Worm (Caenorhabditis elegans) whole organism, L1 larva: ENCODE data around the gene C17H11.5.

ENCODE experiments used
- egl-27 ChIP-seq, 2 experiments: fragments of 150-350 bp in 1 of 2; sonication (generic microtip); optimal IDR thresholded peaks; 3 replicates each; lab custom pipeline; 2017 to 2018; ENCODE audit warnings: missing biosample characterization in 2 of 2, missing genetic modification characterization in 2 of 2, missing genetic modification reagents in 2 of 2
- elt-2 ChIP-seq: sonication (generic microtip); optimal IDR thresholded peaks from 2 replicates; lab custom pipeline; 2016; ENCODE audit warnings: missing genetic modification characterization, mild to moderate bottlenecking, inconsistent platforms, missing compliant biosample characterization, missing genetic modification reagents
- nhr-20 ChIP-seq: sonication (generic microtip); optimal IDR thresholded peaks from 2 replicates; lab custom pipeline; 2016; ENCODE audit warnings: mild to moderate bottlenecking, missing genetic modification characterization, missing compliant biosample characterization
- unc-62 ChIP-seq: fragments of 150-350 bp; optimal IDR thresholded peaks from 2 replicates; lab custom pipeline; 2014; ENCODE audit warnings: missing biosample characterization, missing genetic modification reagents, missing genetic modification characterization

- TF ChIP-seq unc-62 (GFP tag; lab: Kevin White, UChicago) (no peak), egl-27 (tag; optimal IDR thresholded peaks at IDR 0.05; lab: Kevin White, UChicago) (no peak), nhr-20 (tag; lab: Kevin White, UChicago) (peak; percentile 2), elt-2 (tag; lab: Kevin White, UChicago) (no peak)
Observed at ce11 chrX:8169534-8169933, 15.4 kb downstream of the C17H11.5 start, which contains the start of gene C17H11.2.
